Worm (Caenorhabditis elegans) whole organism, late embryonic: Measurements from ENCODE around the gene W05E10.5.

Experiments
- F13H6.1 ChIP-seq: sonication (generic microtip); optimal IDR thresholded peaks from 2 replicates; lab custom pipeline; 2016; ENCODE audit warnings: missing genetic modification characterization, missing compliant biosample characterization
- T23F11.4 ChIP-seq: fragments of 200-800 bp; sonication (Bioruptor generic); optimal IDR thresholded peaks from 2 replicates; lab custom pipeline; 2018; ENCODE audit warnings: mild to moderate bottlenecking, missing genetic modification characterization, missing compliant biosample characterization
- ama-1 ChIP-seq: fragments of 150-350 bp; optimal IDR thresholded peaks from 2 replicates; lab custom pipeline; 2014
- che-1 ChIP-seq: sonication (generic microtip); optimal IDR thresholded peaks from 2 replicates; lab custom pipeline; 2016; ENCODE audit warnings: mild to moderate bottlenecking, missing genetic modification characterization, missing compliant biosample characterization
- dve-1 ChIP-seq: sonication (generic microtip); optimal IDR thresholded peaks from 2 replicates; lab custom pipeline; 2017; ENCODE audit warnings: antibody characterized with exemption, mild to moderate bottlenecking, missing genetic modification characterization, missing compliant biosample characterization
- elt-2 ChIP-seq: sonication (generic microtip); optimal IDR thresholded peaks from 2 replicates; lab custom pipeline; 2016; ENCODE audit warnings: missing genetic modification reagents, missing genetic modification characterization, missing compliant biosample characterization
- eyg-1 ChIP-seq: sonication (generic microtip); optimal IDR thresholded peaks from 2 replicates; lab custom pipeline; 2016; ENCODE audit warnings: missing genotype, missing genetic modification characterization, missing compliant biosample characterization
- fkh-10 ChIP-seq: fragments of 150-350 bp; optimal IDR thresholded peaks from 2 replicates; lab custom pipeline; 2014; ENCODE audit warnings: missing biosample characterization, missing genetic modification reagents, missing genetic modification characterization
- hlh-8 ChIP-seq: sonication (generic microtip); optimal IDR thresholded peaks from 2 replicates; lab custom pipeline; 2016; ENCODE audit warnings: missing genotype, missing genetic modification characterization, missing compliant biosample characterization
- lim-6 ChIP-seq: sonication (generic microtip); optimal IDR thresholded peaks from 2 replicates; lab custom pipeline; 2016; ENCODE audit warnings: missing genetic modification characterization, missing compliant biosample characterization
- mec-3 ChIP-seq: sonication (generic microtip); optimal IDR thresholded peaks from 2 replicates; lab custom pipeline; 2016; ENCODE audit warnings: borderline replicate concordance, missing genetic modification characterization, missing compliant biosample characterization
- ref-2 ChIP-seq: sonication (generic microtip); optimal IDR thresholded peaks from 2 replicates; lab custom pipeline; 2016; ENCODE audit warnings: missing genetic modification characterization, missing compliant biosample characterization

DNA sequence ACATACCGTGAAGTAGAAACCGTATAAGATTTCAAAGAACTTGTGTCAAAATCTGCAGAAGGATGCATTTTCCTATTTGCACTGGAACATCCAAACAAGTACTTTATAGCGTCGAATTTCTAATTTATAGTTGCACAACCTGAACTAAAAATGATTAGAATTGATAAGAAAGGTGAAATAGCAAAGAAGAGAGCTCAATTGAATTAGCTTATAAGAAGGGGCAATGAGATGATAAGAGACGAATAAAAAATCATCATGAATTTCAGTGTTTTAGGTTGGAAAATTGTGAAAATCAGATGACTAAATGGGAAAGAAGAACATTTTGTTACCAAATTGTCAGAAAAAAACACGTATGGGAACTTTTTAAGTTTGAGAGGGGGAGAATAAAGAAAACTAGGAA is 3.9 kb downstream of the W05E10.5 start, which contains the start of gene W05E10.1:
- TF ChIP-seq che-1 (no peak), T23F11.4 (GFP tag; lab: Kevin White, UChicago) (no peak), ref-2 (tag; lab: Kevin White, UChicago) (no peak), mec-3 (no peak), eyg-1 (tag; lab: Kevin White, UChicago) (no peak), hlh-8 (tag; lab: Kevin White, UChicago) (no peak), fkh-10 (GFP tag; lab: Kevin White, UChicago) (no peak), lim-6 (tag; lab: Kevin White, UChicago) (no peak), F13H6.1 (tag; lab: Kevin White, UChicago) (no peak), elt-2 (no peak), ama-1 (no peak), dve-1 (tag; lab: Kevin White, UChicago) (no peak)
